Fruit fly (Drosophila melanogaster) whole organism, pupa: ENCODE results near the gene CG32856.

Experiments
- CG10348 ChIP-seq: fragments of 200-800 bp; sonication (Bioruptor generic); IDR thresholded peaks from 2 replicates; pipeline ENCODE4 v1.3.6; 2022; ENCODE audit warnings: missing biosample characterization, missing genetic modification characterization
- CG14655 ChIP-seq: fragments of 200-800 bp; sonication (Bioruptor generic); optimal IDR thresholded peaks from 3 replicates; lab custom pipeline; 2017; ENCODE audit warnings: mild to moderate bottlenecking, missing biosample characterization, missing genetic modification reagents, missing genetic modification characterization
- CG4496 ChIP-seq: fragments of 200-800 bp; sonication (Bioruptor generic); IDR thresholded peaks from 3 replicates; pipeline ENCODE4 v1.3.6; 2022; ENCODE audit warnings: missing biosample characterization, missing genetic modification characterization
- CG8301 ChIP-seq: fragments of 200-800 bp; sonication (Bioruptor generic); optimal IDR thresholded peaks from 2 replicates; lab custom pipeline; 2018; ENCODE audit warnings: missing biosample characterization, mild to moderate bottlenecking, missing genetic modification characterization
- D1 ChIP-seq: fragments of 200-800 bp; sonication (Bioruptor generic); optimal IDR thresholded peaks from 2 replicates; lab custom pipeline; 2018; ENCODE audit warnings: missing biosample characterization, mild to moderate bottlenecking, missing genetic modification characterization, moderate library complexity
- EcR ChIP-seq: fragments of 200-800 bp; sonication (Bioruptor generic); optimal IDR thresholded peaks from 3 replicates; lab custom pipeline; 2019; ENCODE audit warnings: missing biosample characterization, missing genetic modification characterization, mild to moderate bottlenecking, moderate library complexity, missing genetic modification reagents
- Ets98B ChIP-seq: fragments of 200-800 bp; sonication (Bioruptor generic); IDR thresholded peaks from 2 replicates; pipeline ENCODE4 v1.3.6; 2022; ENCODE audit warnings: missing biosample characterization, missing genetic modification characterization
- Pif1B ChIP-seq: fragments of 200-800 bp; sonication (Bioruptor generic); optimal IDR thresholded peaks from 3 replicates; lab custom pipeline; 2016; ENCODE audit warnings: missing biosample characterization, missing genetic modification characterization
- Snoo ChIP-seq: fragments of 200-800 bp; sonication (Bioruptor generic); optimal IDR thresholded peaks from 3 replicates; lab custom pipeline; 2017; ENCODE audit warnings: missing biosample characterization, mild to moderate bottlenecking, missing genetic modification characterization, inconsistent platforms
- fd96Ca ChIP-seq: fragments of 200-800 bp; sonication (Bioruptor generic); IDR thresholded peaks from 3 replicates; pipeline ENCODE4 v1.3.6; 2022; ENCODE audit warnings: missing biosample characterization, missing genetic modification characterization
- rn ChIP-seq: fragments of 200-800 bp; sonication (Bioruptor generic); IDR thresholded peaks from 2 replicates; pipeline ENCODE4 v1.3.6; 2022; ENCODE audit warnings: missing biosample characterization, missing genetic modification characterization

DNA sequence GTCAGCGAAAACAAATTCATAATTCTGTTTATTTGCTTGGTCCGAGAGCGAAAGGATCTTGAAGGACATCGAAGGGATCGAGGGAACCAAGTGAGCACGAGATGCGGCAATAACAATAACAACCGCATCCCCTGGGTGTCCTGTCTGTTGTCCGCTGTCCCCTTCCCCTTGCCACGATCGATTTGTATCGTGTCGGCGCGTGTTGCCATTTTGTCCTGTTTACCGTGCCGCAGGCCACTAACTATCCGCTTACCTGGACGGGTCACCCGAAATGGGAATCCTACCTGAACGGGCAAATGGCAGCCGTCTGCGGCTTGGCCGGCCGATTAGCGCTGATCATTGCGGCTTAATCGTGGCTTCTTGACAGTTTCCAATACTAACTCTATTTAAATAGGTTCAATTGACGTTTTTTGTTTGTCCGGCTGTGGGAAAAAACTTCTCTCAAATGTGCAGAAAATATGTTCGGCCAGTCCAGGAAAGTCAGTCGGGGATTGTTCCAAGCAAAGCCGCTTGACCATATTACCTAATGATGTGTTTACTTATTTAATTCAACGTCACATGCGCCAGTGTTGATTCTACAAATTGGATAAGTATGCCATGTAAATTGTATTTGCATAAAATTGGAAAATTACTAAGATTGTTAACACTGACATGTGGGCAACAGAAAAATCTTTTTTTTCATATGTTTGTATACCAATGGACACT is 24.2 kb upstream of the CG32856 start:
- TF ChIP-seq CG10348 (GFP tag; lab: Robert Waterston, UW) (no peak), CG8301 (tag; lab: Kevin White, UChicago) (no peak), Pif1B (GFP tag; lab: Kevin White, UChicago) (no peak), EcR (GFP tag; lab: Kevin White, UChicago) (no peak), Snoo (tag; lab: Kevin White, UChicago) (no peak), fd96Ca (GFP tag; lab: Robert Waterston, UW) (no peak), rn (no peak), D1 (tag; lab: Kevin White, UChicago) (no peak), CG4496 (GFP tag; lab: Robert Waterston, UW) (no peak), Ets98B (GFP tag; lab: Robert Waterston, UW) (no peak), CG14655 (no peak)
